Fruit fly (Drosophila melanogaster): ENCODE results near the gene CG11726.

DNA sequence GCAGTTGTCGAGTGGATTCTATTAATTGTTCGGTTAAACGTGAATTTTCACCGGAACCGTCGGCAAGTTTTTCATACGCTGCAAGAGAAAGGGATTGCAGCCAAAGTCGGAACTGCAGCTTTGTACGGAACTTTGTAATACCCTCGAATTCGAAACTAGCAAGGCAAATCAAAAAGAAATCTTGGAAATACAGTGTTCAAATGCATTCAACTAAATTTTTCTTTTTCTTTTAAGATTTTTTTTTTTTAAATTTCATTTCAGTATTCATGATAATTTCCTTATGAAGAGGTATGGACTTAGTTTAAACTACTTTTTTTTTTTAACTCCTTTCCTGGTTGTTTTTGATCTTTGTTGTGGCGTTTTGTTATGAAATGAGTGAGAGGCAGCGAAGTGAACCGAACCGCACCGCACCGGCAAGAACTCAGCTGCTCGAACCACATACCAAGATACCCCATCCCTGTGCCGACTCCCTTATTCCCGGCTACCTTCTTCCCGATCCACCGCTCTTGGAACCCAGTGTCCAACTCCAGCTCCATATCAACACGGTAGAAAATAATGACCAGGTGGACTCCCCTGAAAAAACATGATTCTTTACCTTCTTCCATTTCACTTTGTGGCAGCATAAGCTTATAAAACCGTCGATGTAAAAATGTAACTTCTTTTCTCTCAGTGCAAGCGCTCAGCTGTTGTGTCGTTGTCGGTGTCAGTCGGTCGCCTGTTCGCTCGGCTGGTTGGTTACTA, 14.6 kb upstream of the CG11726 start:
- no peak for TF ChIP-seq CG8478 (optimal IDR thresholded peaks at IDR 0.05)
- no peak for TF ChIP-seq CTCF (optimal IDR thresholded peaks at IDR 0.05)
